Worm (Caenorhabditis elegans) whole organism, young adult: ENCODE results near the gene clec-175.

ENCODE experiments used
- B0019.2 ChIP-seq: fragments of 200-800 bp; sonication (Bioruptor generic); conservative IDR thresholded peaks from 2 replicates; pipeline ENCODE4 v1.3.6; 2022; ENCODE audit warnings: missing genetic modification reagents, missing genetic modification characterization, missing compliant biosample characterization
- B0035.1 ChIP-seq: sonication (generic microtip); optimal IDR thresholded peaks from 2 replicates; lab custom pipeline; 2016; ENCODE audit warnings: missing genetic modification characterization, mild to moderate bottlenecking, missing compliant biosample characterization, missing genotype, missing genetic modification reagents
- F10E7.11 ChIP-seq: sonication (generic microtip); optimal IDR thresholded peaks from 2 replicates; lab custom pipeline; 2017; ENCODE audit warnings: mild to moderate bottlenecking, missing genetic modification characterization, moderate library complexity, missing compliant biosample characterization
- F22D6.2 ChIP-seq: sonication (generic microtip); optimal IDR thresholded peaks from 2 replicates; lab custom pipeline; 2016; ENCODE audit warnings: mild to moderate bottlenecking, missing genetic modification characterization, missing compliant biosample characterization
- F23B12.7 ChIP-seq: sonication (generic microtip); optimal IDR thresholded peaks from 2 replicates; lab custom pipeline; 2017; ENCODE audit warnings: missing genetic modification characterization, mild to moderate bottlenecking, missing compliant biosample characterization, antibody characterized with exemption, moderate library complexity; ENCODE audit not compliant: insufficient read depth
- F33H1.4 ChIP-seq: fragments of 200-800 bp; sonication (Bioruptor generic); IDR thresholded peaks from 2 replicates; pipeline ENCODE4 v1.3.6; 2022; ENCODE audit warnings: missing genetic modification reagents, missing genetic modification characterization, missing compliant biosample characterization
- F37B4.10 ChIP-seq: fragments of 200-800 bp; sonication (Bioruptor generic); IDR thresholded peaks from 2 replicates; pipeline ENCODE4 v1.3.6; 2022; ENCODE audit warnings: missing genetic modification characterization, missing compliant biosample characterization
- F39B2.1 ChIP-seq: fragments of 200-800 bp; sonication (Bioruptor generic); IDR thresholded peaks from 2 replicates; pipeline ENCODE4 v1.3.6; 2022; ENCODE audit warnings: missing genetic modification reagents, missing genetic modification characterization, missing compliant biosample characterization
- K12H6.12 ChIP-seq: fragments of 200-800 bp; sonication (Bioruptor generic); optimal IDR thresholded peaks from 2 replicates; lab custom pipeline; 2018; ENCODE audit warnings: mild to moderate bottlenecking, missing genetic modification characterization, missing compliant biosample characterization
- Y53F4B.3 ChIP-seq: fragments of 200-800 bp; sonication (Bioruptor generic); IDR thresholded peaks from 2 replicates; pipeline ENCODE4 v1.3.6; 2022; ENCODE audit warnings: missing genetic modification reagents, missing genetic modification characterization, missing compliant biosample characterization
- Y53G8AR.9 ChIP-seq: fragments of 200-800 bp; sonication (Bioruptor generic); conservative IDR thresholded peaks from 2 replicates; pipeline ENCODE4 v1.3.6; 2022; ENCODE audit warnings: missing genetic modification reagents, missing genetic modification characterization, missing compliant biosample characterization
- Y56A3A.18 ChIP-seq: fragments of 200-800 bp; sonication (Bioruptor generic); IDR thresholded peaks from 2 replicates; pipeline ENCODE4 v1.3.6; 2022; ENCODE audit warnings: missing genetic modification reagents, missing genetic modification characterization, missing compliant biosample characterization
- Y67H2A.10 ChIP-seq: fragments of 200-800 bp; sonication (Bioruptor generic); conservative IDR thresholded peaks from 2 replicates; pipeline ENCODE4 v1.3.6; 2022; ENCODE audit warnings: missing genetic modification reagents, missing genetic modification characterization, missing compliant biosample characterization
- aptf-2 ChIP-seq: fragments of 200-800 bp; sonication (Bioruptor generic); conservative IDR thresholded peaks from 2 replicates; pipeline ENCODE4 v1.3.6; 2022; ENCODE audit warnings: missing genetic modification reagents, missing genetic modification characterization, missing compliant biosample characterization
- attf-6 ChIP-seq: fragments of 200-800 bp; sonication (Bioruptor generic); IDR thresholded peaks from 2 replicates; pipeline ENCODE4 v1.3.6; 2022; ENCODE audit warnings: missing genetic modification reagents, missing genetic modification characterization, missing compliant biosample characterization
- cebp-2 ChIP-seq: fragments of 200-800 bp; sonication (Bioruptor generic); IDR thresholded peaks from 2 replicates; pipeline ENCODE4 v1.3.6; 2022; ENCODE audit warnings: missing genetic modification characterization, missing compliant biosample characterization
- ceh-27 ChIP-seq: fragments of 200-800 bp; sonication (Bioruptor generic); optimal IDR thresholded peaks from 2 replicates; lab custom pipeline; 2018; ENCODE audit warnings: mild to moderate bottlenecking, missing genetic modification characterization, moderate library complexity, missing compliant biosample characterization
- ceh-58 ChIP-seq: fragments of 200-800 bp; sonication (Bioruptor generic); IDR thresholded peaks from 2 replicates; pipeline ENCODE4 v1.3.6; 2022; ENCODE audit warnings: missing genetic modification characterization, missing compliant biosample characterization
- die-1 ChIP-seq: sonication (generic microtip); optimal IDR thresholded peaks from 2 replicates; lab custom pipeline; 2016; ENCODE audit warnings: missing genotype, mild to moderate bottlenecking, missing genetic modification characterization, missing compliant biosample characterization
- dox-1 ChIP-seq: fragments of 200-800 bp; sonication (Bioruptor generic); IDR thresholded peaks from 2 replicates; pipeline ENCODE4 v1.3.6; 2022; ENCODE audit warnings: missing genetic modification reagents, missing genetic modification characterization, missing compliant biosample characterization
- dpff-1 ChIP-seq: sonication (generic microtip); optimal IDR thresholded peaks from 2 replicates; lab custom pipeline; 2017; ENCODE audit warnings: mild to moderate bottlenecking, missing genetic modification characterization, missing compliant biosample characterization
- dpl-1 ChIP-seq: fragments of 150-350 bp; optimal IDR thresholded peaks from 2 replicates; lab custom pipeline; 2014; ENCODE audit warnings: missing biosample characterization, missing genetic modification reagents, missing genetic modification characterization
- egl-44 ChIP-seq: fragments of 200-800 bp; sonication (Bioruptor generic); IDR thresholded peaks from 2 replicates; pipeline ENCODE4 v1.3.6; 2022; ENCODE audit warnings: missing genetic modification reagents, missing genetic modification characterization, missing compliant biosample characterization
- egrh-3 ChIP-seq: fragments of 200-800 bp; sonication (Bioruptor generic); IDR thresholded peaks from 2 replicates; pipeline ENCODE4 v1.3.6; 2022; ENCODE audit warnings: missing genetic modification reagents, missing genetic modification characterization, missing compliant biosample characterization
- him-1 ChIP-seq: sonication (generic microtip); optimal IDR thresholded peaks from 2 replicates; lab custom pipeline; 2016; ENCODE audit warnings: missing genotype, missing genetic modification reagents, missing genetic modification characterization, missing compliant biosample characterization
- hlh-26 ChIP-seq: fragments of 200-800 bp; sonication (Bioruptor generic); conservative IDR thresholded peaks from 2 replicates; pipeline ENCODE4 v1.3.6; 2022; ENCODE audit warnings: missing genetic modification reagents, missing genetic modification characterization, missing compliant biosample characterization
- hmg-1.2 ChIP-seq: fragments of 200-800 bp; sonication (Bioruptor generic); IDR thresholded peaks from 2 replicates; pipeline ENCODE4 v1.3.6; 2022; ENCODE audit warnings: missing genetic modification reagents, missing genetic modification characterization, missing compliant biosample characterization
- lin-35 ChIP-seq, 3 experiments: fragments of 150-350 bp in 2 of 3; sonication (generic microtip) in 1 of 3; optimal IDR thresholded peaks; 2 replicates each; lab custom pipeline; 2014 to 2018; ENCODE audit warnings: missing biosample characterization in 3 of 3, missing genetic modification characterization in 3 of 3, missing genetic modification reagents in 3 of 3
- madf-3 ChIP-seq: fragments of 200-800 bp; sonication (Bioruptor generic); IDR thresholded peaks from 2 replicates; pipeline ENCODE4 v1.3.6; 2022; ENCODE audit warnings: missing genetic modification reagents, missing genetic modification characterization, missing compliant biosample characterization
- madf-8 ChIP-seq: fragments of 200-800 bp; sonication (Bioruptor generic); conservative IDR thresholded peaks from 2 replicates; pipeline ENCODE4 v1.3.6; 2022; ENCODE audit warnings: missing genetic modification reagents, missing genetic modification characterization, missing compliant biosample characterization
- nfya-1 ChIP-seq: sonication (generic microtip); optimal IDR thresholded peaks from 2 replicates; lab custom pipeline; 2017; ENCODE audit warnings: antibody characterized with exemption, missing compliant biosample characterization, missing genetic modification characterization, borderline replicate concordance; ENCODE audit not compliant: insufficient read depth
- nhr-80 ChIP-seq: sonication (generic microtip); optimal IDR thresholded peaks from 2 replicates; lab custom pipeline; 2016; ENCODE audit warnings: missing genetic modification characterization, missing compliant biosample characterization
- pha-4 ChIP-seq: fragments of 150-350 bp; sonication (generic microtip); optimal IDR thresholded peaks from 2 replicates; lab custom pipeline; 2014; ENCODE audit warnings: missing biosample characterization, missing genetic modification reagents, missing genetic modification characterization
- rcor-1 ChIP-seq: fragments of 200-800 bp; sonication (Bioruptor generic); IDR thresholded peaks from 2 replicates; pipeline ENCODE4 v1.3.6; 2022; ENCODE audit warnings: missing genetic modification reagents, missing genetic modification characterization, missing compliant biosample characterization
- rpc-1 ChIP-seq, 2 experiments: fragments of 150-350 bp in 1 of 2; sonication (generic microtip) in 1 of 2; optimal IDR thresholded peaks; 2 replicates each; lab custom pipeline; 2014 to 2018; ENCODE audit warnings: missing biosample characterization in 1 of 2, missing genetic modification characterization in 1 of 2, missing genetic modification reagents in 1 of 2, missing genotype in 1 of 2
- sdz-38 ChIP-seq: sonication (generic microtip); optimal IDR thresholded peaks from 2 replicates; lab custom pipeline; 2016; ENCODE audit warnings: missing genotype, missing genetic modification characterization, missing compliant biosample characterization
- snpc-1.1 ChIP-seq: sonication (generic microtip); optimal IDR thresholded peaks from 2 replicates; lab custom pipeline; 2017; ENCODE audit warnings: missing genetic modification characterization, mild to moderate bottlenecking, missing compliant biosample characterization, antibody characterized with exemption, moderate library complexity, missing genotype, missing genetic modification reagents; ENCODE audit not compliant: insufficient read depth
- tlf-1 ChIP-seq: fragments of 200-800 bp; sonication (Bioruptor generic); optimal IDR thresholded peaks from 2 replicates; lab custom pipeline; 2018; ENCODE audit warnings: mild to moderate bottlenecking, missing genetic modification characterization, missing compliant biosample characterization
- unc-130 ChIP-seq: sonication (generic microtip); optimal IDR thresholded peaks from 2 replicates; lab custom pipeline; 2016; ENCODE audit warnings: missing genetic modification reagents, missing genetic modification characterization, missing compliant biosample characterization
- zfh-2 ChIP-seq: fragments of 200-800 bp; sonication (Bioruptor generic); conservative IDR thresholded peaks from 2 replicates; pipeline ENCODE4 v1.3.6; 2022; ENCODE audit warnings: missing genetic modification reagents, missing genetic modification characterization, missing compliant biosample characterization
- zim-3 ChIP-seq: sonication (generic microtip); optimal IDR thresholded peaks from 2 replicates; lab custom pipeline; 2017; ENCODE audit warnings: mild to moderate bottlenecking, missing genetic modification characterization, moderate library complexity, missing compliant biosample characterization
- ztf-22 ChIP-seq: fragments of 200-800 bp; sonication (Bioruptor generic); optimal IDR thresholded peaks from 2 replicates; lab custom pipeline; 2018; ENCODE audit warnings: mild to moderate bottlenecking, missing genetic modification characterization, moderate library complexity, missing compliant biosample characterization
- ztf-28 ChIP-seq: fragments of 200-800 bp; sonication (Bioruptor generic); IDR thresholded peaks from 2 replicates; pipeline ENCODE4 v1.3.6; 2022; ENCODE audit warnings: missing genetic modification reagents, missing genetic modification characterization, missing compliant biosample characterization

The clec-175 gene

DNA sequence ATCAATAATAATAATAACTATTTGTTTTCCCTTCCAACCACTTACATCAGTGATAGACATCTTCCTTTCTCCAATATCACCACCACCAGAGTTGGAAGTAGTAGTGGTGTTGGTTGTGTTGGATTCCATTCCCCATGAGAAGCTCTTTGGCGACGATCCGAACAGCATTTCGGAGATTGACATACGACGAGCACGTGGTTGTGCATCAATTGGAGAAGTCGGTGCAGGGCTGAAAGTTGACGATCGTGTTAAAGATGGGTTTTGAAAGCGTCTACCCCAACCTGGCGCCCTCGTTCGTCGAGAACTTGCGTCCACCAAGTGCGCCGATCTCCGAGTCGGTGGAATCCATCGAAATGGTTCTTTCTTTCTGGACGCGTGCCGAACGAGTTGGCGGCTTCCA, 46.9 kb downstream of the clec-175 start (continued):
- TF ChIP-seq sdz-38 (no peak), dpl-1 (no peak), ztf-22 (no peak), egrh-3 (no peak), nfya-1 (tag; lab: Kevin White, UChicago) (no peak), K12H6.12 (no peak), zfh-2 (GFP tag; lab: Robert Waterston, UW) (peak; percentile 38; the same call in 1 of the 2 replicates), Y53G8AR.9 (0 out of 2 replicates have a peak, but pooled peaks have one; percentile 7), F37B4.10 (no peak), attf-6 (GFP tag; lab: Robert Waterston, UW) (no peak), F39B2.1 (GFP tag; lab: Robert Waterston, UW) (no peak), Y56A3A.18 (GFP tag; lab: Robert Waterston, UW) (no peak), cebp-2 (GFP tag; lab: Robert Waterston, UW) (0 out of 2 replicates have a peak, but pooled peaks have one; percentile 22), ceh-27 (GFP tag; lab: Kevin White, UChicago) (no peak), zim-3 (no peak), B0035.1 (tag; lab: Kevin White, UChicago) (no peak), rpc-1 (optimal IDR thresholded peaks at IDR 0.05; lab: Kevin White, UChicago) (no peak), rpc-1 (tag; optimal IDR thresholded peaks at IDR 0.05; lab: Kevin White, UChicago) (no peak), dox-1 (GFP tag; lab: Robert Waterston, UW) (no peak), snpc-1.1 (tag; lab: Kevin White, UChicago) (no peak), hlh-26 (GFP tag; lab: Robert Waterston, UW) (no peak)
- TF ChIP-seq, all 124 proteins: peak for 5

DNA sequence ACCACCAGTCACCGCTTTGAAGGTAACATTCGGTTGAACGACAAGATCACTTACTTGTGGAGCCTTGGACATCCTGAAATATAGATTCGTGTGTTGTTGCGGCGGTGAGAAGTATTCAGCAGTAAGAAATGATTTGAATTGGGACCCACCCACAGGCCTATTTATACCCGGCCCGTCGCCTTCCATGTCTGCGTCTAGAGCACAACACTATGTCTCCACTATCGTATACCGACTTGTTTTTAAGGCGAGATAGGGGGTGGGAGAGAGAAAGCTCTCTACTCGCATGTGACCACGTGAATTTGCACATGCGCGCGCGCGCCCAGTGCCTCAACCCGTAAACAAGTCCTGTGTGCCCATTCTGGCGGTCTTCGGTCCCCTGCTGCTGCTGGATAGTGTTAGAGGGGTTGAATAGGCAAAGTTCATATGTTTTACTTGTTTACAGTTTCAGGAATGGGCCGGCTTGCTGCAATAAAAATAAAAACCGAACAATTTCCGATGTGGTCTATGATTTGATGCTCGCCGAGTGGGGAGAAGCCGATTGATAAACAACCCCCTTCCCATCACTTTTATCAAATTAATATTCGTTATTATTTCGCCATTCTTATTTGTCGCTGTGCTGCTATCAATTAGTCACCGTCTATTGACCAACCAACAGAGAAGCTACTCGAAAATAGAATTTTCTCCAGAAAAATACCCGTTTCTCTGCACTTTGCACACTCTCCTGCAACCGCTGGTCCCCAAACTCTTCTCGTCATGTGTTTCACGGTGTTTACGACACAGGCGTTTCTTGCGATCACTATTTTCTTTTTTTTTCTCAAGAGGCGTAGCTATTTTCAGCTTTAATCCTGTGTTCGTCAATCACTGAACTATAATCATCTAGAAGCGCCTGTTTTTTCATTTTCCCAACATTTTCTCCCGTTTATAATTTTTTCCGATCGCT, 47.9 kb downstream of the clec-175 start:
- TF ChIP-seq madf-3 (no peak), F22D6.2 (tag; lab: Kevin White, UChicago) (peak; percentile 21), tlf-1 (GFP tag; lab: Kevin White, UChicago) (peak; percentile 9), zim-3 (no peak), F33H1.4 (GFP tag; lab: Robert Waterston, UW) (no peak), F10E7.11 (tag; lab: Kevin White, UChicago) (no peak), B0019.2 (GFP tag; lab: Robert Waterston, UW) (no peak), F23B12.7 (tag; lab: Kevin White, UChicago) (no peak), hmg-1.2 (peak; percentile 64), aptf-2 (GFP tag; lab: Robert Waterston, UW) (no peak), lin-35 (GFP tag; optimal IDR thresholded peaks at IDR 0.05; lab: Kevin White, UChicago) (peak in 1 of 3 experiments; percentile 19), F39B2.1 (GFP tag; lab: Robert Waterston, UW) (no peak), rcor-1 (GFP tag; lab: Robert Waterston, UW) (peak; percentile 29; the same call in 1 of the 2 replicates), snpc-1.1 (tag; lab: Kevin White, UChicago) (no peak), sdz-38 (no peak), nhr-80 (peak; percentile 42), Y53F4B.3 (GFP tag; lab: Robert Waterston, UW) (no peak), nfya-1 (tag; lab: Kevin White, UChicago) (no peak), ceh-27 (GFP tag; lab: Kevin White, UChicago) (peak; percentile 79), dpff-1 (no peak), egl-44 (GFP tag; lab: Robert Waterston, UW) (peak; percentile 85), dox-1 (GFP tag; lab: Robert Waterston, UW) (peak; percentile 55), ceh-58 (no peak), him-1 (tag; lab: Kevin White, UChicago) (no peak), pha-4 (tag; lab: Kevin White, UChicago) (no peak), ztf-28 (GFP tag; lab: Robert Waterston, UW) (0 out of 2 replicates have a peak, but pooled peaks have one; percentile 24), unc-130 (GFP tag; lab: Kevin White, UChicago) (no peak), Y67H2A.10 (0 out of 2 replicates have a peak, but pooled peaks have one; percentile 37), dpl-1 (no peak), die-1 (tag; lab: Kevin White, UChicago) (no peak), madf-8 (GFP tag; lab: Robert Waterston, UW) (no peak), egrh-3 (peak; percentile 28; the same call in 1 of the 2 replicates), hlh-26 (GFP tag; lab: Robert Waterston, UW) (0 out of 2 replicates have a peak, but pooled peaks have one; percentile 39)
